Worm (Caenorhabditis elegans) whole organism, L1 larva: Measurements from ENCODE around the gene T06A1.1.

Experiments used
- efl-3 ChIP-seq: fragments of 200-800 bp; sonication (Bioruptor generic); optimal IDR thresholded peaks from 2 replicates; lab custom pipeline; 2018; ENCODE audit warnings: mild to moderate bottlenecking, missing genetic modification characterization, missing compliant biosample characterization
- elt-3 ChIP-seq, 6 experiments: fragments of 150-350 bp in 1 of 6; sonication (generic microtip); optimal IDR thresholded peaks; 2 replicates each; lab custom pipeline; 2017 to 2018; ENCODE audit warnings: missing biosample characterization in 6 of 6, missing genetic modification characterization in 6 of 6, inconsistent platforms in 1 of 6
- hpl-2 ChIP-seq: fragments of 150-350 bp; optimal IDR thresholded peaks from 2 replicates; lab custom pipeline; 2014; ENCODE audit warnings: missing biosample characterization, missing genetic modification reagents, missing genetic modification characterization
- nhr-12 ChIP-seq: sonication (generic microtip); optimal IDR thresholded peaks from 2 replicates; lab custom pipeline; 2017; ENCODE audit warnings: missing biosample characterization, missing genetic modification characterization
- nhr-237 ChIP-seq: fragments of 150-350 bp; optimal IDR thresholded peaks from 2 replicates; lab custom pipeline; 2014; ENCODE audit warnings: missing biosample characterization, missing genetic modification characterization

ce11 chrV:1920105-1920504 is 5.3 kb downstream of the T06A1.1 start, which contains the start of gene Y32G9A.12:
- TF ChIP-seq nhr-12 (tag; lab: Kevin White, UChicago): no peak
- no peak for TF ChIP-seq efl-3
- TF ChIP-seq elt-3 (tag; optimal IDR thresholded peaks at IDR 0.05; lab: Kevin White, UChicago): no peak
- TF ChIP-seq hpl-2: no peak
- no peak for TF ChIP-seq nhr-237 (tag; lab: Kevin White, UChicago)
